Worm (Caenorhabditis elegans) whole organism, L1 larva: ENCODE measurements around the gene T26C5.4.

Experiments
- blmp-1 ChIP-seq: fragments of 150-350 bp; optimal IDR thresholded peaks from 2 replicates; lab custom pipeline; 2014; ENCODE audit warnings: missing biosample characterization, missing genetic modification characterization
- ceh-88 ChIP-seq: fragments of 200-800 bp; sonication (Bioruptor generic); IDR thresholded peaks from 2 replicates; pipeline ENCODE4 v1.3.6; 2022; ENCODE audit warnings: missing genetic modification characterization, missing compliant biosample characterization
- ces-1 ChIP-seq: fragments of 150-350 bp; optimal IDR thresholded peaks from 2 replicates; lab custom pipeline; 2014; ENCODE audit warnings: missing biosample characterization, missing genetic modification reagents, missing genetic modification characterization
- dsc-1 ChIP-seq: sonication (generic microtip); optimal IDR thresholded peaks from 2 replicates; lab custom pipeline; 2016; ENCODE audit warnings: mild to moderate bottlenecking, missing genetic modification characterization, missing compliant biosample characterization
- efl-1 ChIP-seq, 4 experiments: fragments of 150-350 bp; optimal IDR thresholded peaks in 3 of 4; peaks in 1 of 4; 1 replicate in 1 of 4; 2 replicates in 3 of 4; lab custom pipeline; 2014; ENCODE audit warnings: missing biosample characterization in 2 of 4, missing genetic modification characterization in 2 of 4, missing genetic modification reagents in 2 of 4
- egl-13 ChIP-seq: sonication (generic microtip); optimal IDR thresholded peaks from 2 replicates; lab custom pipeline; 2016; ENCODE audit warnings: missing genotype, missing genetic modification reagents, missing genetic modification characterization, missing compliant biosample characterization
- elt-2 ChIP-seq: sonication (generic microtip); optimal IDR thresholded peaks from 2 replicates; lab custom pipeline; 2016; ENCODE audit warnings: missing genetic modification characterization, mild to moderate bottlenecking, inconsistent platforms, missing compliant biosample characterization, missing genetic modification reagents
- fkh-10 ChIP-seq: sonication (generic microtip); optimal IDR thresholded peaks from 2 replicates; lab custom pipeline; 2017; ENCODE audit warnings: missing biosample characterization, missing genetic modification reagents, missing genetic modification characterization
- lin-14 ChIP-seq: fragments of 200-800 bp; sonication (Bioruptor generic); optimal IDR thresholded peaks from 2 replicates; lab custom pipeline; 2018; ENCODE audit warnings: mild to moderate bottlenecking, missing genetic modification characterization, moderate library complexity, missing compliant biosample characterization
- lin-15B ChIP-seq: fragments of 150-350 bp; sonication (generic microtip); optimal IDR thresholded peaks from 3 replicates; lab custom pipeline; 2014; ENCODE audit warnings: missing biosample characterization, missing genetic modification characterization
- lin-35 ChIP-seq, 2 experiments: fragments of 150-350 bp; optimal IDR thresholded peaks; 2 replicates each; lab custom pipeline; 2014; ENCODE audit warnings: missing biosample characterization in 2 of 2, missing genetic modification characterization in 2 of 2, missing genetic modification reagents in 2 of 2
- lsy-2 ChIP-seq, 2 experiments: fragments of 150-350 bp; optimal IDR thresholded peaks; 2 replicates each; lab custom pipeline; 2014; ENCODE audit warnings: missing biosample characterization in 2 of 2, missing genetic modification characterization in 2 of 2
- mab-9 ChIP-seq: fragments of 200-800 bp; sonication (Bioruptor generic); IDR thresholded peaks from 2 replicates; pipeline ENCODE4 v1.3.6; 2022; ENCODE audit warnings: missing genetic modification reagents, missing genetic modification characterization, missing compliant biosample characterization
- mdl-1 ChIP-seq, 2 experiments: fragments of 150-350 bp; optimal IDR thresholded peaks; 2 replicates each; lab custom pipeline; 2014 to 2017; ENCODE audit warnings: missing biosample characterization in 2 of 2, missing genetic modification characterization in 2 of 2, inconsistent platforms in 1 of 2
- mef-2 ChIP-seq: fragments of 150-350 bp; optimal IDR thresholded peaks from 2 replicates; lab custom pipeline; 2014; ENCODE audit warnings: missing biosample characterization, missing genetic modification characterization
- nhr-11 ChIP-seq: fragments of 150-350 bp; optimal IDR thresholded peaks from 2 replicates; lab custom pipeline; 2014; ENCODE audit warnings: missing biosample characterization, missing genetic modification characterization
- nhr-19 ChIP-seq: fragments of 200-800 bp; sonication (Bioruptor generic); conservative IDR thresholded peaks from 2 replicates; pipeline ENCODE4 v1.3.6; 2022; ENCODE audit warnings: missing genetic modification characterization, missing compliant biosample characterization
- nhr-20 ChIP-seq: sonication (generic microtip); optimal IDR thresholded peaks from 2 replicates; lab custom pipeline; 2016; ENCODE audit warnings: mild to moderate bottlenecking, missing genetic modification characterization, missing compliant biosample characterization
- nhr-71 ChIP-seq: sonication (generic microtip); optimal IDR thresholded peaks from 2 replicates; lab custom pipeline; 2016; ENCODE audit warnings: mild to moderate bottlenecking, missing genetic modification characterization, moderate library complexity, missing compliant biosample characterization
- nhr-85 ChIP-seq: sonication (generic microtip); peaks from one replicate; lab custom pipeline; 2016; ENCODE audit warnings: missing genetic modification characterization, inconsistent platforms, missing compliant biosample characterization
- nhr-90 ChIP-seq: sonication (generic microtip); optimal IDR thresholded peaks from 2 replicates; lab custom pipeline; 2016; ENCODE audit warnings: mild to moderate bottlenecking, missing genetic modification characterization, missing compliant biosample characterization; ENCODE audit not compliant: poor library complexity
- pqm-1 ChIP-seq: sonication (generic microtip); optimal IDR thresholded peaks from 3 replicates; lab custom pipeline; 2017; ENCODE audit warnings: missing biosample characterization, missing genetic modification characterization
- rnt-1 ChIP-seq: sonication (generic microtip); optimal IDR thresholded peaks from 2 replicates; lab custom pipeline; 2016; ENCODE audit warnings: mild to moderate bottlenecking, missing genetic modification characterization, moderate library complexity, missing compliant biosample characterization
- snpc-4 ChIP-seq: fragments of 150-350 bp; optimal IDR thresholded peaks from 2 replicates; lab custom pipeline; 2014; ENCODE audit warnings: missing biosample characterization, missing genetic modification characterization
- snu-23 ChIP-seq: sonication (generic microtip); optimal IDR thresholded peaks from 2 replicates; lab custom pipeline; 2016; ENCODE audit warnings: missing genetic modification characterization, missing compliant biosample characterization
- sox-4 ChIP-seq: sonication (generic microtip); optimal IDR thresholded peaks from 2 replicates; lab custom pipeline; 2016; ENCODE audit warnings: missing genetic modification characterization, missing compliant biosample characterization
- unc-98 ChIP-seq: fragments of 200-800 bp; sonication (Bioruptor generic); IDR thresholded peaks from 2 replicates; pipeline ENCODE4 v1.3.6; 2022; ENCODE audit warnings: missing genetic modification characterization, missing compliant biosample characterization
- xbp-1 ChIP-seq: sonication (generic microtip); optimal IDR thresholded peaks from 2 replicates; lab custom pipeline; 2016; ENCODE audit warnings: missing genetic modification characterization, missing compliant biosample characterization
- zip-4 ChIP-seq: fragments of 200-800 bp; sonication (Bioruptor generic); optimal IDR thresholded peaks from 2 replicates; lab custom pipeline; 2018; ENCODE audit warnings: mild to moderate bottlenecking, missing genetic modification characterization, moderate library complexity, missing compliant biosample characterization
- ztf-4 ChIP-seq: fragments of 150-350 bp; optimal IDR thresholded peaks from 2 replicates; lab custom pipeline; 2014; ENCODE audit warnings: missing biosample characterization, missing genetic modification characterization

The T26C5.4 gene

ce11 chrII:9250422-9250821 lies at the start of gene T26C5.4:
TSS of gene T26C5.4 (minus strand) at chrII:9250522.
- no peak for TF ChIP-seq unc-98 (GFP tag; lab: Robert Waterston, UW)
- TF ChIP-seq sox-4 (tag; lab: Kevin White, UChicago), result no peak
- no peak for TF ChIP-seq zip-4 (GFP tag; lab: Kevin White, UChicago)
- TF ChIP-seq nhr-19 (GFP tag; lab: Robert Waterston, UW), result no peak
- TF ChIP-seq egl-13 (tag; lab: Kevin White, UChicago), result no peak
- TF ChIP-seq snu-23 (GFP tag; lab: Kevin White, UChicago), result no peak
- TF ChIP-seq mef-2 (tag; lab: Kevin White, UChicago), result no peak
- TF ChIP-seq ztf-4, result no peak
- no peak for TF ChIP-seq fkh-10 (GFP tag; lab: Kevin White, UChicago)
- TF ChIP-seq lsy-2 (tag; optimal IDR thresholded peaks at IDR 0.05; lab: Kevin White, UChicago), result no peak

DNA sequence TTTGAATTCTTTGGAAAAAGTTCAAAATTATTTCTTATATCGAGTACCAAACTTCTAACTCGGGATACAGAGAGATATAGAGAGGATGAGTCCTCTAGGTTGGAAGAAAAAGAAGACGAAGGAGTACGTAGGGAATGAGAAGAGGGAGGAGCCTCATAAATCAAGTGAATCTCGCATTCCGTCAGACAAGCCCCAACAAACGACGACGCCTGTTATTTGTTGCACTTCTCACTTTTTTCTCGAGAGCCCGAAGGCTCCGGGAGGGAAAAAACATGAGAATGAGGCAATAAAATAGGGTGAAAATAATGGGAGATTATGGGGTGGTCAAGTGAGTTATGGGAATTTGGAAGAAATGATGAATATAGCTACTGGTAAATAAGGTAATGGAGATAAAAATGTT lies 49.4 kb upstream of the T26C5.4 start:
- TF ChIP-seq nhr-71 (tag; lab: Kevin White, UChicago) (peak; percentile 38), mef-2 (tag; lab: Kevin White, UChicago) (no peak), rnt-1 (peak; percentile 69), lsy-2 (tag; optimal IDR thresholded peaks at IDR 0.05; lab: Kevin White, UChicago) (peak in 1 of 2 experiments; percentile 23), lin-14 (GFP tag; lab: Kevin White, UChicago) (peak; percentile 52), mab-9 (GFP tag; lab: Robert Waterston, UW) (0 out of 2 replicates have a peak, but pooled peaks have one; percentile 46), pqm-1 (tag; lab: Kevin White, UChicago) (no peak), snu-23 (GFP tag; lab: Kevin White, UChicago) (peak; percentile 3), dsc-1 (peak; percentile 5)

- TF ChIP-seq xbp-1 (tag; lab: Kevin White, UChicago) (no peak), efl-1 (optimal IDR thresholded peaks at IDR 0.05; lab: Kevin White, UChicago) (no peak), efl-1 (GFP tag; optimal IDR thresholded peaks at IDR 0.05 in 1 of 2; lab: Kevin White, UChicago) (peak in 1 of 2 experiments; percentile 84), ceh-88 (GFP tag; lab: Robert Waterston, UW) (no peak), ces-1 (GFP tag; lab: Kevin White, UChicago) (no peak), mdl-1 (tag; optimal IDR thresholded peaks at IDR 0.05; lab: Kevin White, UChicago) (no peak), blmp-1 (tag; lab: Kevin White, UChicago) (peak; percentile 66)
Observed at ce11 chrII:9295678-9296077, 45.4 kb upstream of the T26C5.4 start, which contains the start of gene C01G6.9. TSS of gene C01G6.9 (minus strand) at chrII:9295818.

- TF ChIP-seq pqm-1 (tag; lab: Kevin White, UChicago) (peak; percentile 64), nhr-90 (tag; lab: Kevin White, UChicago) (peak; percentile 21), lin-35 (GFP tag; optimal IDR thresholded peaks at IDR 0.05; lab: Kevin White, UChicago) (peak in 1 of 2 experiments; percentile 37), lin-15B (tag; lab: Kevin White, UChicago) (no peak), elt-2 (peak; percentile 94), nhr-71 (tag; lab: Kevin White, UChicago) (peak; percentile 10), blmp-1 (tag; lab: Kevin White, UChicago) (peak; percentile 8), egl-13 (tag; lab: Kevin White, UChicago) (no peak), lin-14 (GFP tag; lab: Kevin White, UChicago) (peak; percentile 41), nhr-20 (tag; lab: Kevin White, UChicago) (peak; percentile 42)
Observed at ce11 chrII:9291632-9292031, 41.3 kb upstream of the T26C5.4 start, which contains the start of gene acs-7. TSS of gene acs-7 (plus strand) at chrII:9292017.

DNA sequence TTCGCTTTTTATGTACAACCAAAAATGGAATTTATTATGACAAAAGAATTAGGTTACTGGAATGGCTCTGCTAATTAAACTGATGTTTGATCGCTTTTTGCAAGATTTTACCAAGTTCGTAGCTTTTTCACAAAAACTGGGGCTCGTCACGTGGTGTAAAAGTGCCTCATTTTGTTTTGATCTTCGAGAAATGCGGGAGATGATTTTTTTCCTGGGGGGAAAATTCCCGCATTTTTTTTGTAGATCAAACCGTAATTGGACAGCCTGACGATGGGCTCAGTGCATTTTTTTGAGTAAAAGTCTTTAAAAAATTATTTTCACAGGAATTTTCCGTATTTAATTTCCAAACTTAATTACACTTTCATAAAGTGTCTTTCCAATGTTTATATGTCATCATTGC lies 38.8 kb upstream of the T26C5.4 start:
- TF ChIP-seq snpc-4 (tag; lab: Kevin White, UChicago) (no peak), nhr-11 (tag; lab: Kevin White, UChicago) (no peak), nhr-85 (peak; percentile 21)
